Worm (Caenorhabditis elegans) whole organism, L4/young adult: Measurements from ENCODE around the gene srz-54.
A peak's percentile ranks its signal among the peaks of the same experiment; 100 is the strongest.
"Not testable (repeated sequence)": the region's sequence is repeated elsewhere in the genome, so short reads cannot be mapped to it uniquely, and the experiment has no call there.

ENCODE experiments used
- W03F9.2 ChIP-seq: fragments of 150-350 bp; optimal IDR thresholded peaks from 2 replicates; lab custom pipeline; 2014; ENCODE audit warnings: missing biosample characterization, missing genetic modification characterization
- dao-5 ChIP-seq: sonication (generic microtip); optimal IDR thresholded peaks from 2 replicates; lab custom pipeline; 2016; ENCODE audit warnings: missing genotype, missing genetic modification characterization, moderate library complexity, missing compliant biosample characterization
- him-1 ChIP-seq: sonication (generic microtip); optimal IDR thresholded peaks from 2 replicates; lab custom pipeline; 2016; ENCODE audit warnings: missing genotype, missing genetic modification reagents, missing genetic modification characterization, missing compliant biosample characterization

The srz-54 gene

DNA sequence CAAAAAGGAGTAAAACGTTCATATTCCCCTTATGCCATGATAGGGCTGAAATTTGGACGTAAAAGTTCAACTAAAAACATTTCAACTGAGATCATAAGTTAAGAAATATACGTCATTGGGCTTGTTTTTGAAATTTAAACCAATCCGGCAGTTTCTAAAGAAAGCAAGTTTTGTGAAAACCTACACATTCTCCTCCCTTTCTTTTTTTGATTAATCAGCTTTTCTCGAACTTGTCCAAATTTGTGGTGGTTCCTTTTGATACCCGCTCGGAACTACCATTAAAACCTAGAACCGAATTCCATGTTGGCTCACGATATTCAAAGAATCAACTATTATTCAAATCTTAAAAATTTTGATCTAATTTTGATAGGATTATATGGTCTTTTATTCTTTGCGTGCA lies at the start of gene srz-54:
Gene srz-54, plus strand, starts transcription at position 301 of the 400 bp plus-strand sequence.
- TF ChIP-seq W03F9.2 (tag; lab: Kevin White, UChicago) (no peak), him-1 (tag; lab: Kevin White, UChicago) (no peak), dao-5 (tag; lab: Kevin White, UChicago) (no peak)

DNA sequence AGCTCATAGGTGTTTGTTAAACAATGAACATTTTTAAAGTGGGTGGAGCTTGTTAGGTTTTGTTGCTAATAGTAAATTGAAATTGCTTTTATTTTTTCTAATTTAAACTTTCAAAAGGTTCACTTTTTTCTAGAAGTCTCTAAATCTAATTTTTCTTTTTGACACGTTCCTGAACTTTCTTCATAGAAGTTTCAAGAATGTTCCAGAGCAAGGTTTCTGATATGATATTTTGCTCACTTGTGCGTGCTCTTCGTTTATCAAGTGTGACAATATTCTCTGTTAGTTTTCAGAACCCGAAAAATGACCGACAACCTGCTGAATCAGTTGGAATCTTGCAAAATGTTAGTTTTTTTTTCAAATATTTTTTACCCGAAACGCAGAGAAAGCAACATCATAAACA lies 41.7 kb upstream of the srz-54 start, which contains the start of gene fbxa-148:
Gene fbxa-148, plus strand, starts transcription at position 301 of the 400 bp plus-strand sequence.
- not testable (repeated sequence) for TF ChIP-seq dao-5, him-1, W03F9.2 (tag; lab: Kevin White, UChicago)

ce11 chrV:16948011-16948410 lies 32.5 kb upstream of the srz-54 start, which contains the start of gene fbxa-112:
TSS of gene fbxa-112 (minus strand) at chrV:16948111.
- TF ChIP-seq dao-5, him-1, W03F9.2 (tag; lab: Kevin White, UChicago): not testable (repeated sequence)

ce11 chrV:16949609-16950008 lies 30.9 kb upstream of the srz-54 start, which contains the start of gene fbxa-111:
TSS of gene fbxa-111 (minus strand) at chrV:16949709.
- not testable (repeated sequence) for TF ChIP-seq dao-5, him-1, W03F9.2 (tag; lab: Kevin White, UChicago)

ce11 chrV:16950036-16950435 lies 30.4 kb upstream of the srz-54 start:
- TF ChIP-seq dao-5 (tag; lab: Kevin White, UChicago), result no peak
- TF ChIP-seq him-1 (tag; lab: Kevin White, UChicago), result no peak
- TF ChIP-seq W03F9.2 (tag; lab: Kevin White, UChicago), result no peak

ce11 chrV:16951504-16951903 lies 29.0 kb upstream of the srz-54 start, which contains the start of gene clec-238:
TSS of gene clec-238 (plus strand) at chrV:16951804.
- TF ChIP-seq dao-5 (tag; lab: Kevin White, UChicago) (no peak), W03F9.2 (tag; lab: Kevin White, UChicago) (no peak)

- TF ChIP-seq him-1 (tag; lab: Kevin White, UChicago), result no peak
Observed at ce11 chrV:16954766-16955165, 25.7 kb upstream of the srz-54 start, which contains the start of gene srh-206. TSS of gene srh-206 (minus strand) at chrV:16954866.

DNA sequence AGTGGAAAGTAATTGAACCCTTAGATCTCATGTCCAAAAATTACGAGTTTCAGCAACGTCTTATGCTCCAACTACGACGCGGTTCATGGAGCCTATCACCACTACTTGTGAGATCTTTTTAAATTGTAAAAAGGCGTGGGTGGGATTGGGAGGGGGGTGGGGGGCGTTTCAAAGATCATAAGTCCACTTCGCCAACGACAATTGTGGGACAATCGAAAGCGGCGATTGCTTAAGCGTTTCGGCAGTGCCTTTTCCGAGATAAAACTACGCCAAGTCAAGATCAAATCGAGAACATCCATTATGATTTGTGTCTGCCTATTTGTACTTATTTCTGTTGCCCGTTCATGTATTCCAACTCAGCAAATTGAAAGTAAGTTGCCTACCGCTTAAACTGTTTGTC lies 24.2 kb upstream of the srz-54 start, which contains the start of gene clec-239:
Gene clec-239, plus strand, starts transcription at position 301 of the 400 bp plus-strand sequence.
- no peak for TF ChIP-seq him-1 (tag; lab: Kevin White, UChicago)

DNA sequence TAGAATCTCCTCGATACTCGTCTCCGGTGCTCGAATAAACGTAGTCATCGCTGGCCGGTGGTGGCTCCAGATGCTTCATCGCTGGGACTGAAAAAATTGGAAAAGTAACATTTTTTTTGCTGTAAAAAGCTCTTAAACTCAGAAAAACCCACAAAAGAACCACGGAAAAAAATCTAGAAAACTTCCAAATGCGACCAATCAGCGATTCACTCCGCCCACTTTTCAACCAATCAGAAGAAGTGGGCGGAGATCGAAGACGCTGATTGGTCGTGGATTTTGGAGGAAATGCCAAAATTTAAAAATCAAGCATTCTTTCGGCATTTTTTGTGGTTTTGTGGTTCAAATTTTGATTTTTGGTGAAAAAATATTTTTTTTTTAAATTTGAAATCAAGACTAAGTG lies 21.5 kb upstream of the srz-54 start:
- TF ChIP-seq dao-5 (tag; lab: Kevin White, UChicago) (no peak), W03F9.2 (tag; lab: Kevin White, UChicago) (no peak), him-1 (tag; lab: Kevin White, UChicago) (no peak)

- TF ChIP-seq dao-5 (tag; lab: Kevin White, UChicago) (no peak), W03F9.2 (tag; lab: Kevin White, UChicago) (peak; percentile 86), him-1 (tag; lab: Kevin White, UChicago) (no peak)
Observed at ce11 chrV:16965655-16966054, 14.8 kb upstream of the srz-54 start, which contains the start of gene efl-1. TSS of gene efl-1 (minus strand) at chrV:16965675.

- TF ChIP-seq W03F9.2 (tag; lab: Kevin White, UChicago) (no peak), him-1 (tag; lab: Kevin White, UChicago) (no peak)
Observed at ce11 chrV:16966636-16967035, 13.8 kb upstream of the srz-54 start, which contains the start of gene fbxa-90. TSS of gene fbxa-90 (plus strand) at chrV:16966814.

DNA sequence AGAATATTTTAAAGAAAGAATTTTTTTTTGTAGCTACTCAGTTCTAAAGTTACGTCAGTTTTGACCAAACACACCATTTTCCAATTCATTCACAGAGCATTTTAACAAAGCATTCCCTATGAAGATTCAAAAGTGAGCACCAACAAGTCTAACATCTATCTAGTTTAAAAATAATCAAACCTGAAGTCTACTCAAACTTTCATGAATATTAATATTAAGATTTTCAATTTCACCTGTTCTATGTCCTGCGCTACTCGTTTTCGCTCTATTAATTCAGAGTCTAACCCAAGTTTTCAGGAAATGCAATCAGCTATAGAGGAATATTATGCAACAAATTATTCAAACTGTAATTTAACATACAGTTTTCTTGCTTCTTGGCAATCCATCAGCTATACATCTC lies 8.3 kb upstream of the srz-54 start, which contains the start of gene srh-119:
Gene srh-119, plus strand, starts transcription at position 301 of the 400 bp plus-strand sequence.
- TF ChIP-seq him-1 (tag; lab: Kevin White, UChicago) (no peak), dao-5 (tag; lab: Kevin White, UChicago) (no peak), W03F9.2 (tag; lab: Kevin White, UChicago) (no peak)

DNA sequence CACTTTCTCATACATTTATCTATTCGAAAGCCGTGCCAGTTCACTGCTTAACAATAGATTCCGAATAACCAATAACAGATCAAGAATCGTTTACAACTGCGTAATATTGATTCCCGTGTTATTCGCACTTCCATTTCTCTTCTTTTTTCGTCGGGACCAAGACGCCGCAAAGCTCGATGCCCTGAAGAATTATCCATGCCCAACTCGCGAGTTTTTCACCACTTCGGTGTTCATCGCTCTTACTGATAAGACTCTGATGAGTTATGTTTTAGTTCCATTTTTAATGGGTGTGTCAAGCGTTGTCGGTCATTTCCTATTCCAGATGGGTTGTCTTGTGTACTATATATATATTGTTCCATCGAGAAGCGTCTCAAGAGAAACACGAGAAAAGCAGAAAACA lies 7.1 kb upstream of the srz-54 start:
- TF ChIP-seq dao-5 (tag; lab: Kevin White, UChicago), result no peak
- TF ChIP-seq W03F9.2 (tag; lab: Kevin White, UChicago), result no peak
- no peak for TF ChIP-seq him-1 (tag; lab: Kevin White, UChicago)

ce11 chrV:16974919-16975318 lies 5.5 kb upstream of the srz-54 start, which contains the start of gene srx-54:
TSS of gene srx-54 (plus strand) at chrV:16975219.
- TF ChIP-seq W03F9.2 (tag; lab: Kevin White, UChicago), result no peak
- no peak for TF ChIP-seq dao-5 (tag; lab: Kevin White, UChicago)
- TF ChIP-seq him-1 (tag; lab: Kevin White, UChicago), result no peak
